Worm (Caenorhabditis elegans) whole organism, early embryonic: ENCODE measurements around the gene F01G10.10.

Experiments
- B0310.2 ChIP-seq: sonication (generic microtip); optimal IDR thresholded peaks from 2 replicates; lab custom pipeline; 2016; ENCODE audit warnings: mild to moderate bottlenecking, missing genetic modification characterization, missing compliant biosample characterization
- F13C5.2 ChIP-seq: sonication (generic microtip); optimal IDR thresholded peaks from 2 replicates; lab custom pipeline; 2017; ENCODE audit warnings: mild to moderate bottlenecking, missing genetic modification characterization, inconsistent platforms, missing compliant biosample characterization
- ama-1 ChIP-seq: fragments of 150-350 bp; optimal IDR thresholded peaks from 2 replicates; lab custom pipeline; 2014
- ceh-36 ChIP-seq: sonication (generic microtip); optimal IDR thresholded peaks from 2 replicates; lab custom pipeline; 2016; ENCODE audit warnings: missing genetic modification characterization, inconsistent platforms, missing compliant biosample characterization
- hmbx-1 ChIP-seq: sonication (generic microtip); optimal IDR thresholded peaks from 2 replicates; lab custom pipeline; 2016; ENCODE audit warnings: mild to moderate bottlenecking, missing genetic modification characterization, missing compliant biosample characterization
- pes-1 ChIP-seq: fragments of 200-800 bp; sonication (Bioruptor generic); IDR thresholded peaks from 2 replicates; pipeline ENCODE4 v1.3.6; 2022; ENCODE audit warnings: missing genetic modification reagents, missing genetic modification characterization, missing compliant biosample characterization
- sea-1 ChIP-seq: fragments of 200-800 bp; sonication (Bioruptor generic); conservative IDR thresholded peaks from 2 replicates; pipeline ENCODE4 v1.3.6; 2022; ENCODE audit warnings: missing genetic modification characterization, missing compliant biosample characterization
- tra-4 ChIP-seq: sonication (generic microtip); optimal IDR thresholded peaks from 2 replicates; lab custom pipeline; 2017; ENCODE audit warnings: missing genetic modification characterization, missing compliant biosample characterization

- TF ChIP-seq B0310.2 (tag; lab: Kevin White, UChicago): no peak
- TF ChIP-seq tra-4: no peak
- no peak for TF ChIP-seq ama-1 (lab: Kevin White, UChicago)
- no peak for TF ChIP-seq sea-1
- TF ChIP-seq F13C5.2: no peak
- no peak for TF ChIP-seq pes-1
- no peak for TF ChIP-seq hmbx-1 (tag; lab: Kevin White, UChicago)
- no peak for TF ChIP-seq ceh-36 (tag; lab: Kevin White, UChicago)
These were observed 42.6 kb downstream of the F01G10.10 start for ce11 chrIV:10288575-10288974.
